Fruit fly (Drosophila melanogaster): Measurements from ENCODE around the gene ppk14.

Gene ppk14

DNA sequence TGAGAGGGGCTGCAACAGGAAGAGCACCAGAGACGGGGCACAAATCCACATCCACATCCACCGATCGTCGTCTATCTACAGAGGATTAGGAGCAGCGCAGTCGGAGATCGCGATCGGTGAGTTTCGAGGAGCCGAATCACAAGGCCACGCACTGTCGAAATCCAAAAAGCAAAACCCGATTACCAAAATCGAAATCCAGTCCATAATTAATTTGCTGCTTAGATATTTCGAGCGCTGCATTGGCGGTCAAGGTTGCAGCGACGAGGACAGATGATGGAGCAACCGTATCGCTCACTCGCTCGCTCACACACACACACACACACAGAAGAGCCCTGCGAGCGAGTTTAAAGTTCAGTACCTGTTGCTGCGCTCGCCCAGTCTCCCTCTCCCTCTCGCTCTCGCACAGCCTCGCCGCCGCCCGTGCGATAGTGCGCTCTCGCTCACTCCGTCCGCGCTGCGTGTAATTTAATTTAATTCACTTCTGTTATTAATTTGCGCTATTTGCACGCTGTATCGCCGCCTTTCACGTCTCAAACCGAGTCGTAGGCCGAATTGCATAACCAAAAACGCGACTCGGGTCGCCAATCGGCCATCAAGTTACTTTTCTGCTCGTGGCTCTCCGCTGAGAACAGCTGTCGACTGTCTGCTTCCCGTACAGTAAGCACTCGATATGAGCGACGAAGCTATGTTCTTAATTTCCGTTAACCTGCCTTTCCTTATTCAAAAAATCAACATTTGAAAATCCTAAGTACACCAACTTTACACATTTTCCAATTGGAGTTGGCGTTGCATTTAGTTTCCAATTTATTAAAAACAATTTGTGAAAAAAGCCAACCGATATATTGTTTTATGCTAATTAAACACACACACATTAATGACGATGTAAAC, 15.5 kb upstream of the ppk14 start (continued):
- TF ChIP-seq CG15011 (GFP tag; optimal IDR thresholded peaks at IDR 0.05), result no peak
- no peak for TF ChIP-seq CG14667 (GFP tag; IDR thresholded peaks at IDR 0.05)
- peak; percentile 7 for TF ChIP-seq CG1529 (GFP tag; optimal IDR thresholded peaks at IDR 0.05)
- peak; percentile 12 for TF ChIP-seq CG4820 (GFP tag; optimal IDR thresholded peaks at IDR 0.05)
- TF ChIP-seq Hmx (GFP tag; optimal IDR thresholded peaks at IDR 0.05), result peak; percentile 12
- no peak for TF ChIP-seq run (tag; optimal IDR thresholded peaks at IDR 0.05)
- TF ChIP-seq CG2120 (GFP tag; optimal IDR thresholded peaks at IDR 0.05), result peak; percentile 71
- peak; percentile 32 for TF ChIP-seq cwo (GFP tag; optimal IDR thresholded peaks at IDR 0.05)
- TF ChIP-seq gfzf (GFP tag; optimal IDR thresholded peaks at IDR 0.05), result no peak
- peak; percentile 8 for TF ChIP-seq Blimp-1 (GFP tag; optimal IDR thresholded peaks at IDR 0.05)
- peak; percentile 69 for TF ChIP-seq HLHmδ (GFP tag; optimal IDR thresholded peaks at IDR 0.05)
- no peak for TF ChIP-seq CG2129 (GFP tag; IDR thresholded peaks at IDR 0.05; ENCODE audit: partially characterized antibody)
- peak; percentile 71 for TF ChIP-seq CG7786 (GFP tag; optimal IDR thresholded peaks at IDR 0.05)
- TF ChIP-seq CG13894 (tag; optimal IDR thresholded peaks at IDR 0.05), result no peak
- no peak for TF ChIP-seq CG30020 (tag; optimal IDR thresholded peaks at IDR 0.05)
- no peak for TF ChIP-seq salm (tag; optimal IDR thresholded peaks at IDR 0.05)
- TF ChIP-seq lov (optimal IDR thresholded peaks at IDR 0.05), result no peak
- peak; percentile 4; the same call in 1 of the 3 replicates for TF ChIP-seq lov (GFP tag; IDR thresholded peaks at IDR 0.05)
- TF ChIP-seq CG17829 (tag; optimal IDR thresholded peaks at IDR 0.05), result peak; percentile 7
- TF ChIP-seq CG7745 (tag; optimal IDR thresholded peaks at IDR 0.05), result peak; percentile 92
- TF ChIP-seq Sry-β (GFP tag; optimal IDR thresholded peaks at IDR 0.05), result no peak
- TF ChIP-seq tin (GFP tag; optimal IDR thresholded peaks at IDR 0.05), result peak; percentile 46
- TF ChIP-seq CG1233 (GFP tag; optimal IDR thresholded peaks at IDR 0.05), result no peak
- TF ChIP-seq gsb-n (tag; optimal IDR thresholded peaks at IDR 0.05), result no peak
- no peak for TF ChIP-seq CG6765 (GFP tag; optimal IDR thresholded peaks at IDR 0.05)
- no peak for TF ChIP-seq Atf-2 (GFP tag; optimal IDR thresholded peaks at IDR 0.05)
- no peak for TF ChIP-seq Opbp (GFP tag; IDR thresholded peaks at IDR 0.05; ENCODE audit: partially characterized antibody)
- peak; percentile 16; the same call in 1 of the 2 replicates for TF ChIP-seq Adf1 (GFP tag; IDR thresholded peaks at IDR 0.05)
- no peak for TF ChIP-seq Kr (GFP tag; optimal IDR thresholded peaks at IDR 0.05)
- TF ChIP-seq CG16779 (GFP tag; IDR thresholded peaks at IDR 0.05), result no peak
- peak; percentile 27; the same call in 1 of the 2 replicates for TF ChIP-seq onecut (GFP tag; IDR thresholded peaks at IDR 0.05)
- TF ChIP-seq CG11085 (GFP tag; IDR thresholded peaks at IDR 0.05), result no peak
- TF ChIP-seq Fer2 (tag; optimal IDR thresholded peaks at IDR 0.05), result no peak
- TF ChIP-seq MTF-1 (GFP tag; optimal IDR thresholded peaks at IDR 0.05; ENCODE audit: borderline replicate concordance), result peak; percentile 16
- TF ChIP-seq CG10654 (GFP tag; optimal IDR thresholded peaks at IDR 0.05), result no peak
- peak; percentile 20 for TF ChIP-seq tap (tag; optimal IDR thresholded peaks at IDR 0.05)
- TF ChIP-seq Chrac-16 (GFP tag; optimal IDR thresholded peaks at IDR 0.05), result peak; percentile 18
- peak; percentile 28 for TF ChIP-seq Hr3 (GFP tag; optimal IDR thresholded peaks at IDR 0.05)
- no peak for TF ChIP-seq CG4707 (GFP tag; optimal IDR thresholded peaks at IDR 0.05)
- no peak for TF ChIP-seq Poxn (GFP tag; IDR thresholded peaks at IDR 0.05)
- TF ChIP-seq ase (GFP tag; IDR thresholded peaks at IDR 0.05), result peak; percentile 55; the same call in 1 of the 3 replicates
- 0 out of 2 replicates have a peak, but pooled peaks have one; percentile 13 for TF ChIP-seq amos (GFP tag; IDR thresholded peaks at IDR 0.05; ENCODE audit: partially characterized antibody)
- TF ChIP-seq chm (GFP tag; IDR thresholded peaks at IDR 0.05), result peak; percentile 19; the same call in 1 of the 2 replicates
- TF ChIP-seq CG17186 (GFP tag; optimal IDR thresholded peaks at IDR 0.05), result no peak
- TF ChIP-seq CG6654 (GFP tag; optimal IDR thresholded peaks at IDR 0.05), result no peak
- TF ChIP-seq trem (tag; optimal IDR thresholded peaks at IDR 0.05), result no peak
- no peak for TF ChIP-seq sqz (GFP tag; optimal IDR thresholded peaks at IDR 0.05)
- TF ChIP-seq CG8924 (tag; optimal IDR thresholded peaks at IDR 0.05), result peak; percentile 17
